Fruit fly (Drosophila melanogaster): ENCODE data around the gene CG11630.

- no peak for TF ChIP-seq jigr1 (GFP tag; IDR thresholded peaks at IDR 0.05)
- TF ChIP-seq sob (GFP tag; IDR thresholded peaks at IDR 0.05), result no peak
- TF ChIP-seq en (GFP tag; optimal IDR thresholded peaks at IDR 0.05), result no peak
- TF ChIP-seq HHEX (GFP tag; optimal IDR thresholded peaks at IDR 0.05), result no peak
- TF ChIP-seq CG11247 (GFP tag; IDR thresholded peaks at IDR 0.05), result no peak
- no peak for TF ChIP-seq Hr78 (GFP tag; optimal IDR thresholded peaks at IDR 0.05)
- TF ChIP-seq pan (optimal IDR thresholded peaks at IDR 0.05), result no peak
- no peak for TF ChIP-seq pan (GFP tag; optimal IDR thresholded peaks at IDR 0.05 in 1 of 2, IDR thresholded peaks at IDR 0.05 in 1 of 2)
- no peak for TF ChIP-seq CG6765 (GFP tag; optimal IDR thresholded peaks at IDR 0.05)
- TF ChIP-seq CoRest (tag; optimal IDR thresholded peaks at IDR 0.05), result no peak
Measured at dm6 chr2L:21748949-21749348, 34.9 kb downstream of the CG11630 start.

All from whole organism, embryonic.